Worm (Caenorhabditis elegans) whole organism, L1 larva: ENCODE results near the gene F14D7.1.

ENCODE experiments used
- C04F5.9 ChIP-seq: sonication (generic microtip); optimal IDR thresholded peaks from 2 replicates; lab custom pipeline; 2016; ENCODE audit warnings: missing genetic modification characterization, missing compliant biosample characterization
- F16B12.6 ChIP-seq: fragments of 150-350 bp; optimal IDR thresholded peaks from 2 replicates; lab custom pipeline; 2014; ENCODE audit warnings: missing biosample characterization, missing genetic modification characterization
- Y116A8C.19 ChIP-seq: sonication (generic microtip); optimal IDR thresholded peaks from 2 replicates; lab custom pipeline; 2016; ENCODE audit warnings: missing compliant biosample characterization, missing genetic modification characterization, borderline replicate concordance
- alr-1 ChIP-seq: fragments of 200-800 bp; sonication (Bioruptor generic); optimal IDR thresholded peaks from 2 replicates; lab custom pipeline; 2018; ENCODE audit warnings: borderline replicate concordance, mild to moderate bottlenecking, missing genetic modification characterization, missing compliant biosample characterization
- blmp-1 ChIP-seq: fragments of 150-350 bp; optimal IDR thresholded peaks from 2 replicates; lab custom pipeline; 2014; ENCODE audit warnings: missing biosample characterization, missing genetic modification characterization
- ceh-8 ChIP-seq: fragments of 200-800 bp; sonication (Bioruptor generic); optimal IDR thresholded peaks from 2 replicates; lab custom pipeline; 2018; ENCODE audit warnings: mild to moderate bottlenecking, missing genetic modification characterization, moderate library complexity, missing compliant biosample characterization
- ceh-82 ChIP-seq, 3 experiments: fragments of 150-350 bp in 1 of 3; sonication (generic microtip) in 2 of 3; optimal IDR thresholded peaks; 2 replicates each; lab custom pipeline; 2014 to 2017; ENCODE audit warnings: missing biosample characterization in 3 of 3, missing genetic modification characterization in 3 of 3
- ceh-90 ChIP-seq: sonication (generic microtip); optimal IDR thresholded peaks from 2 replicates; lab custom pipeline; 2016; ENCODE audit warnings: missing genetic modification characterization, missing compliant biosample characterization
- dpl-1 ChIP-seq, 3 experiments: fragments of 150-350 bp in 2 of 3; sonication (generic microtip) in 1 of 3; optimal IDR thresholded peaks; 2 replicates each; lab custom pipeline; 2014 to 2017; ENCODE audit warnings: missing biosample characterization in 3 of 3, missing genetic modification characterization in 3 of 3, missing genetic modification reagents in 3 of 3
- dsc-1 ChIP-seq: sonication (generic microtip); optimal IDR thresholded peaks from 2 replicates; lab custom pipeline; 2016; ENCODE audit warnings: mild to moderate bottlenecking, missing genetic modification characterization, missing compliant biosample characterization
- efl-1 ChIP-seq, 4 experiments: fragments of 150-350 bp; optimal IDR thresholded peaks in 3 of 4; peaks in 1 of 4; 1 replicate in 1 of 4; 2 replicates in 3 of 4; lab custom pipeline; 2014; ENCODE audit warnings: missing biosample characterization in 2 of 4, missing genetic modification characterization in 2 of 4, missing genetic modification reagents in 2 of 4
- efl-3 ChIP-seq: fragments of 200-800 bp; sonication (Bioruptor generic); optimal IDR thresholded peaks from 2 replicates; lab custom pipeline; 2018; ENCODE audit warnings: mild to moderate bottlenecking, missing genetic modification characterization, missing compliant biosample characterization
- egl-27 ChIP-seq, 2 experiments: fragments of 150-350 bp in 1 of 2; sonication (generic microtip); optimal IDR thresholded peaks; 3 replicates each; lab custom pipeline; 2017 to 2018; ENCODE audit warnings: missing biosample characterization in 2 of 2, missing genetic modification characterization in 2 of 2, missing genetic modification reagents in 2 of 2
- elt-3 ChIP-seq, 6 experiments: fragments of 150-350 bp in 1 of 6; sonication (generic microtip); optimal IDR thresholded peaks; 2 replicates each; lab custom pipeline; 2017 to 2018; ENCODE audit warnings: missing biosample characterization in 6 of 6, missing genetic modification characterization in 6 of 6, inconsistent platforms in 1 of 6
- ets-5 ChIP-seq: fragments of 200-800 bp; sonication (Bioruptor generic); IDR thresholded peaks from 2 replicates; pipeline ENCODE4 v1.3.6; 2022; ENCODE audit warnings: missing genetic modification characterization, missing compliant biosample characterization
- fkh-8 ChIP-seq: sonication (generic microtip); optimal IDR thresholded peaks from 2 replicates; lab custom pipeline; 2016; ENCODE audit warnings: mild to moderate bottlenecking, missing genetic modification characterization, missing compliant biosample characterization
- fos-1 ChIP-seq: fragments of 150-350 bp; optimal IDR thresholded peaks from 2 replicates; lab custom pipeline; 2014; ENCODE audit warnings: missing biosample characterization, missing genetic modification characterization
- lin-35 ChIP-seq, 2 experiments: fragments of 150-350 bp; optimal IDR thresholded peaks; 2 replicates each; lab custom pipeline; 2014; ENCODE audit warnings: missing biosample characterization in 2 of 2, missing genetic modification characterization in 2 of 2, missing genetic modification reagents in 2 of 2
- lsy-2 ChIP-seq, 2 experiments: fragments of 150-350 bp; optimal IDR thresholded peaks; 2 replicates each; lab custom pipeline; 2014; ENCODE audit warnings: missing biosample characterization in 2 of 2, missing genetic modification characterization in 2 of 2
- mab-9 ChIP-seq: fragments of 200-800 bp; sonication (Bioruptor generic); IDR thresholded peaks from 2 replicates; pipeline ENCODE4 v1.3.6; 2022; ENCODE audit warnings: missing genetic modification reagents, missing genetic modification characterization, missing compliant biosample characterization
- mef-2 ChIP-seq: fragments of 150-350 bp; optimal IDR thresholded peaks from 2 replicates; lab custom pipeline; 2014; ENCODE audit warnings: missing biosample characterization, missing genetic modification characterization
- mep-1 ChIP-seq: fragments of 150-350 bp; optimal IDR thresholded peaks from 2 replicates; lab custom pipeline; 2014; ENCODE audit warnings: missing biosample characterization, missing genetic modification characterization
- nhr-11 ChIP-seq: fragments of 150-350 bp; optimal IDR thresholded peaks from 2 replicates; lab custom pipeline; 2014; ENCODE audit warnings: missing biosample characterization, missing genetic modification characterization
- nhr-237 ChIP-seq: fragments of 150-350 bp; optimal IDR thresholded peaks from 2 replicates; lab custom pipeline; 2014; ENCODE audit warnings: missing biosample characterization, missing genetic modification characterization
- nhr-28 ChIP-seq: fragments of 150-350 bp; optimal IDR thresholded peaks from 2 replicates; lab custom pipeline; 2014; ENCODE audit warnings: missing biosample characterization, missing genetic modification characterization
- nhr-47 ChIP-seq: sonication (generic microtip); optimal IDR thresholded peaks from 2 replicates; lab custom pipeline; 2016; ENCODE audit warnings: mild to moderate bottlenecking, missing genetic modification characterization, moderate library complexity, missing compliant biosample characterization
- nhr-71 ChIP-seq: sonication (generic microtip); optimal IDR thresholded peaks from 2 replicates; lab custom pipeline; 2016; ENCODE audit warnings: mild to moderate bottlenecking, missing genetic modification characterization, moderate library complexity, missing compliant biosample characterization
- pax-3 ChIP-seq: fragments of 200-800 bp; sonication (Bioruptor generic); optimal IDR thresholded peaks from 2 replicates; lab custom pipeline; 2018; ENCODE audit warnings: mild to moderate bottlenecking, missing genetic modification characterization, moderate library complexity, missing compliant biosample characterization
- pqm-1 ChIP-seq: sonication (generic microtip); optimal IDR thresholded peaks from 3 replicates; lab custom pipeline; 2017; ENCODE audit warnings: missing biosample characterization, missing genetic modification characterization
- snpc-4 ChIP-seq: fragments of 150-350 bp; optimal IDR thresholded peaks from 2 replicates; lab custom pipeline; 2014; ENCODE audit warnings: missing biosample characterization, missing genetic modification characterization
- swsn-7 ChIP-seq: sonication (generic microtip); optimal IDR thresholded peaks from 2 replicates; lab custom pipeline; 2016; ENCODE audit warnings: missing genetic modification characterization, missing compliant biosample characterization
- tbx-2 ChIP-seq: sonication (generic microtip); optimal IDR thresholded peaks from 2 replicates; lab custom pipeline; 2016; ENCODE audit warnings: missing genetic modification characterization, missing compliant biosample characterization
- unc-130 ChIP-seq: fragments of 150-350 bp; optimal IDR thresholded peaks from 2 replicates; lab custom pipeline; 2017; ENCODE audit warnings: missing biosample characterization, missing genetic modification characterization, inconsistent platforms
- unc-86 ChIP-seq: sonication (generic microtip); optimal IDR thresholded peaks from 2 replicates; lab custom pipeline; 2016; ENCODE audit warnings: missing genetic modification characterization, missing compliant biosample characterization
- xbp-1 ChIP-seq: sonication (generic microtip); optimal IDR thresholded peaks from 2 replicates; lab custom pipeline; 2016; ENCODE audit warnings: missing genetic modification characterization, missing compliant biosample characterization
- zag-1 ChIP-seq: fragments of 150-350 bp; optimal IDR thresholded peaks from 2 replicates; lab custom pipeline; 2014; ENCODE audit warnings: missing biosample characterization, missing genetic modification characterization
- ztf-11 ChIP-seq, 2 experiments: sonication (generic microtip); optimal IDR thresholded peaks; 2 replicates each; lab custom pipeline; 2016 to 2017; ENCODE audit warnings: missing genetic modification characterization in 2 of 2, missing biosample characterization in 1 of 2, missing compliant biosample characterization in 1 of 2

F14D7.1 gene

ce11 chrV:14289363-14289762, at the start of gene F14D7.1:
Gene F14D7.1 (minus strand): TSS chrV:14289463.
- no peak for TF ChIP-seq C04F5.9 (tag; lab: Kevin White, UChicago)
- no peak for TF ChIP-seq snpc-4 (tag; lab: Kevin White, UChicago)
- no peak for TF ChIP-seq dpl-1 (GFP tag; optimal IDR thresholded peaks at IDR 0.05; lab: Kevin White, UChicago)
- TF ChIP-seq, all 84 proteins: peak for 0

ce11 chrV:14336655-14337054, 47.4 kb upstream of the F14D7.1 start, which contains the start of gene srm-6:
Gene srm-6 (plus strand): TSS chrV:14336955.
- TF ChIP-seq egl-27 (tag; optimal IDR thresholded peaks at IDR 0.05; lab: Kevin White, UChicago) = no peak
- no peak for TF ChIP-seq efl-1 (optimal IDR thresholded peaks at IDR 0.05; lab: Kevin White, UChicago)
- peak in 1 of 2 experiments; percentile 20 for TF ChIP-seq efl-1 (GFP tag; optimal IDR thresholded peaks at IDR 0.05 in 1 of 2; lab: Kevin White, UChicago)
- no peak for TF ChIP-seq unc-86 (tag; lab: Kevin White, UChicago)
- peak; percentile 15 for TF ChIP-seq pax-3
- TF ChIP-seq ztf-11 (tag; optimal IDR thresholded peaks at IDR 0.05; lab: Kevin White, UChicago) = no peak
- TF ChIP-seq nhr-28 (tag; lab: Kevin White, UChicago) = no peak
- TF ChIP-seq ceh-8 = peak; percentile 69
- no peak for TF ChIP-seq elt-3 (tag; optimal IDR thresholded peaks at IDR 0.05; lab: Kevin White, UChicago)
- TF ChIP-seq mab-9 (GFP tag; lab: Robert Waterston, UW) = no peak
- TF ChIP-seq alr-1 (tag; lab: Kevin White, UChicago) = no peak
- TF ChIP-seq nhr-47 = peak; percentile 3
- TF ChIP-seq fkh-8 (tag; lab: Kevin White, UChicago) = peak; percentile 40
- TF ChIP-seq nhr-237 (tag; lab: Kevin White, UChicago) = no peak
- no peak for TF ChIP-seq pqm-1 (tag; lab: Kevin White, UChicago)
- TF ChIP-seq ceh-90 (tag; lab: Kevin White, UChicago) = no peak
- TF ChIP-seq nhr-71 (tag; lab: Kevin White, UChicago) = peak; percentile 15
- TF ChIP-seq blmp-1 = no peak
- TF ChIP-seq efl-3 (GFP tag; lab: Kevin White, UChicago) = no peak
- no peak for TF ChIP-seq nhr-11 (tag; lab: Kevin White, UChicago)
- TF ChIP-seq mef-2 (tag; lab: Kevin White, UChicago) = no peak
- no peak for TF ChIP-seq Y116A8C.19 (tag; lab: Kevin White, UChicago)

- TF ChIP-seq zag-1 (tag; lab: Kevin White, UChicago) (no peak), tbx-2 (no peak), fkh-8 (tag; lab: Kevin White, UChicago) (peak; percentile 28), nhr-71 (tag; lab: Kevin White, UChicago) (peak; percentile 7), lsy-2 (tag; optimal IDR thresholded peaks at IDR 0.05; lab: Kevin White, UChicago) (no peak), mep-1 (tag; lab: Kevin White, UChicago) (no peak), unc-130 (no peak), lin-35 (GFP tag; optimal IDR thresholded peaks at IDR 0.05; lab: Kevin White, UChicago) (no peak), dsc-1 (tag; lab: Kevin White, UChicago) (no peak), ceh-82 (tag; optimal IDR thresholded peaks at IDR 0.05; lab: Kevin White, UChicago) (no peak), F16B12.6 (tag; lab: Kevin White, UChicago) (no peak), swsn-7 (tag; lab: Kevin White, UChicago) (no peak), ets-5 (no peak), elt-3 (tag; optimal IDR thresholded peaks at IDR 0.05; lab: Kevin White, UChicago) (no peak), fos-1 (tag; lab: Kevin White, UChicago) (no peak), xbp-1 (tag; lab: Kevin White, UChicago) (no peak), unc-86 (tag; lab: Kevin White, UChicago) (no peak)
Measured at ce11 chrV:14334901-14335300, 45.6 kb upstream of the F14D7.1 start, which contains the start of gene srm-5. Gene srm-5 (plus strand): TSS chrV:14335201.
